Fruit fly (Drosophila melanogaster) S2 (cell line): ENCODE measurements around the gene Tep2.

Source experiments
- CG8478 ChIP-seq: fragments of >200 bp; optimal IDR thresholded peaks from 2 replicates; lab custom pipeline; 2018
- CTCF ChIP-seq, 2 experiments: fragments of >200 bp; optimal IDR thresholded peaks; 2 replicates each; lab custom pipeline; 2018

Gene Tep2

DNA sequence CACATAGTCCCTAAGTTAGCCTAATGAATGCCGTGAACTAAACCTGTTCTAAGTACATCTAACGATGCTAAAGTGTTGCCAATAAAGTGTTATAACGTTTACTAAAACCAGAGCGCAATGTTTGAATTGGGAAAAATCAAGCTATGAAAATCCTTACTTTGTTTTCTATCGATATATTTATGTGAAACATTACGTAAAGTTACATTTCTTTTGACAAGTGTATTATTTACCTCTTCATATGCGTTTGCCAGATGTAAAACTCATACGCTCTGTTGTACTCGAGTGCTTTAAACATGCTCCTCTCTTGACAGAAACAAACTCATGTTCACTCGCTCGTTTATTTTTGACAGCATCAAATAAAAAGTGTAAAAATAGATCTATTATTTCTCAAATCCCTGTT, 9.2 kb upstream of the Tep2 start, which contains the start of gene Ntl:
Gene Ntl, plus strand, starts transcription at position 301 of the 400 bp plus-strand sequence.
- TF ChIP-seq CTCF (optimal IDR thresholded peaks at IDR 0.05; lab: Kevin White, UChicago), result no peak
- TF ChIP-seq CG8478 (lab: Kevin White, UChicago), result no peak

DNA sequence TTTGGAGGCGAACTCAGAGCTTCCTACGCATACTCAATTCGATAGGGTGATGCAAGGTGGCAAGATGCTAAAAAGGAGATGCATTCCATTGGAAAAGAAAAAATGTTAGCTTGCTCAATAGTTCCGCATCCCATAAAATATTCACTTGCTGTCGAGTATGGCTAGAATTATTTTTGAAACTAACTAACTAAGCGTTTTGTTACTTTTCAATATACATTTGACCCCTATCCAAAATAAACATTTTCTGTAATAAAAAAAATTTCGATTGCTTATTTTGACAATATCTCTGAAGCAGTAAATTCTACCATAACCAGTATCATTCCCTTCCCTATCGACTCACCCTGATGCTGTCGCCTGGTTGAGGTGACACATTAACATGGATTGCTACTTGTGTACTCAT, 2.1 kb upstream of the Tep2 start:
- no peak for TF ChIP-seq CTCF (optimal IDR thresholded peaks at IDR 0.05; lab: Kevin White, UChicago)
- no peak for TF ChIP-seq CG8478 (lab: Kevin White, UChicago)

DNA sequence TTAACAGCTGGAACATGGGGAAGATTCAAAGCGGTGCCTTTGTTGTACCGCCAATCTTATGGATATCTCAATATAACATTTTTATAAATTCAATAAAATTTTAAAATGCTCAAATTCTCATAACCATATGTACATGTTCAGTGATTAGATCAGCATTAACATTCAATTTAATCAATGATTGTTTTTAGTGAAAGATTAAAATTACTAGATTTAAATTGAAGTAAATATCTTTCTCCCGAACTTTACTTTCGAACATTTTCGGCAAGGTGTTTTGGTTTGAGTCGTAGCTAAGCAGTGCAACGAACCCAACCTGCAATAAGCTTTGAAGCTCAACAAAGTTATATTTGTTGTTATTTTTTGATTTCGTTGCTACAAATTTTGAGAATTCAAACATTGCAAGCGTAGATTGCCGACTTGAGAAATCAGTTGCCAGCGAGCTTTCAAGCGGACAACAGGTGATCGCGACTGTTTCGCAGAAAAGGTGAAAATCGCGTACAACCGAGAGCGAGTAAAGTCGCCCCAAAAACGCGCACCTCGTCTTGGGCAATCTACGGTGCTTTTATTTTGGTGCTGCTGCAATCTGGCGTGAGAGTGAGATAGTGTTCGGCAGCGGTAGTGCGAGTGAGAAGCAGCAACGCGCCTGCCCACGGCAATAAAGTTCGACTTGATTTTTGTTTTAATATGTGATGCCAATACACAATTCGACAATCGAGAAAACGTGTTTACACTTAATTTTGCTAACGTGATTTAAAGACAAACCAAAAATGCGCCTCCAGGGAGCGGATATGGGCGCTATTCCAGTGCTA, 1.2 kb upstream of the Tep2 start, which contains the start of gene Tep3:
Gene Tep3, plus strand, starts transcription at position 423 of the 806 bp plus-strand sequence.
- TF ChIP-seq CG8478 (lab: Kevin White, UChicago) (no peak), CTCF (optimal IDR thresholded peaks at IDR 0.05; lab: Kevin White, UChicago) (no peak)

DNA sequence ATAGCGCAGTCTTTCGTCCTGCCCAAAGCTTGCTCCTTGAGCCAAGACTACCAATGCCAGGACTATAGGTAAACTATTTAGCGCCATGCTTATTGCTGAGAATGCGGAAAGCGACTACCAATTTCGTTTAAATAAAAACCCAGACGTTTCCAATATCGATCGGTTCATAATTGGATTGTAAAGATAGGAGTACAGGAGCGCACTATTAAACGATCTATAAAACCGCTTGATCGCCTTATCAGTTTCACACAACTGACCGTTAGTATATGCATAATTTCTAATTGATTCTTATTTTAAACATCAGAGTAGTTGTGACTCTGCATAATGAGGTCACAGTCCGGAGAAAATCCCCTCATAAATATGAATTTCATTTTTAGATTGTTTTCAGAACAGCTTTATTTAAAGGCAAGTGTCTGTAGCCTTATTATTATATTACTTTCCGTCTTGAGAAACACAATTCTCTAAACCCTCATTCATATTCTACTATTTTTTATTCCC, 8.8 kb downstream of the Tep2 start, which contains the start of the genes CG7025 and CG43235:
Gene CG7025, minus strand, starts transcription at position 101 of the 498 bp plus-strand sequence.
Gene CG43235, plus strand, starts transcription at position 448 of the 498 bp plus-strand sequence.
- TF ChIP-seq CTCF (optimal IDR thresholded peaks at IDR 0.05; lab: Kevin White, UChicago) (no peak), CG8478 (lab: Kevin White, UChicago) (no peak)

DNA sequence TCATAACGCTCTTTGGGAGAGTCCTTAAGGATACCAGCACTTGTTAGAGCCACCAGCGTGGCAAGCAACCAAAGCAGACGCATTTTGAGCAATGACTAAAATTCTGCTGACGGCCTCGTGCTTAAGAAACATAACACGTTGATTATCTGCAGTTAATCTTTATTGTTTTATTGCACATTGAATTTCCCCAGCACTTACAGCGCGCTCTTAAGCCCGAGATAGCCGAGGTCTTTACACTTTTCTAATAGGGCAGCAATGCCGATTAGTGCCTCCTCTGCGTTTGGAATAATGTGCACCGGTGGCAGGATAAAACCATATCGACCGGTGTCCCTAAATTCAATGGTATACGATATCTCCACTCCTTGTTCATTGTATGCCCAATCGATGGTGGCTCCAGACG, 10.4 kb downstream of the Tep2 start, which contains the start of gene CG18585:
Gene CG18585, minus strand, starts transcription at position 101 of the 400 bp plus-strand sequence.
- no peak for TF ChIP-seq CG8478 (lab: Kevin White, UChicago)
- TF ChIP-seq CTCF (optimal IDR thresholded peaks at IDR 0.05; lab: Kevin White, UChicago), result no peak

DNA sequence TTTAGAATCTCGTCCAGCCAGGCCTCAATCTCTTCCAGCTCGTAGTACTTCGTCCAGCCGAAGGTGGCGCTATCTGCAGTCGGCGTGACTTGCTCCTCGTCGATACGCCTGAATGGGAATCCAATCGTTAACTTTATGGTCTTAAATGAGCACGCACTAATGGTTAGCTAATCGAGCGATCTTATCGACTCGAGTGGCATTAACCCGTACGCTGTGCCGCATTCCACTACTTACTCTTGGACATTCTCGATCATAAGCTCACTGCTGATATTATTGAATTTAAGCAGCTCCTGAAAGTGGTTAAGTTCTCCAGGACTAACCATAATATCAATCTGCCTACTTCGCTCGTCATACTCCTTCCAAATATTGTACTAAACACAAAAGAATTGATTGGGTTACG, 11.0 kb downstream of the Tep2 start:
- TF ChIP-seq CG8478 (lab: Kevin White, UChicago), result no peak

DNA sequence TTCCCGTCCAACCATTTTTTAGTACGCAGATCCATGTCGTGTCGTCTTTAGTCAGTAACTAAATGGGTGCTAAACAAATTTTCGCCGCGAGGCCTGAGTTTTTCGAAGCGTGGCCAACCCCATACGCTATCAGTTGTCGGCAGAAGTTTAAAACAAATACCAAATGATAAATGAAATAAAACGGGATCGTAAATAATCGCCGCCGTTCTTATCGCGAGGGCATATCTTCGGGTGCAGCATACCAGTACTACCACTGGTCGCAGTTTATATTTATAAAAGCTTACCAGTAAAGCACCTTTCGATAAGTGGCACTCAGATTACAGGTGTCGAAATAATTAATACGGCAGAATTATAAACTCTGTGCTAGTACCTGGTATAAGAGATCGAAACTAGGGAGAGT, 16.1 kb downstream of the Tep2 start:
- TF ChIP-seq CG8478 (lab: Kevin White, UChicago) (no peak), CTCF (optimal IDR thresholded peaks at IDR 0.05; lab: Kevin White, UChicago) (no peak)

DNA sequence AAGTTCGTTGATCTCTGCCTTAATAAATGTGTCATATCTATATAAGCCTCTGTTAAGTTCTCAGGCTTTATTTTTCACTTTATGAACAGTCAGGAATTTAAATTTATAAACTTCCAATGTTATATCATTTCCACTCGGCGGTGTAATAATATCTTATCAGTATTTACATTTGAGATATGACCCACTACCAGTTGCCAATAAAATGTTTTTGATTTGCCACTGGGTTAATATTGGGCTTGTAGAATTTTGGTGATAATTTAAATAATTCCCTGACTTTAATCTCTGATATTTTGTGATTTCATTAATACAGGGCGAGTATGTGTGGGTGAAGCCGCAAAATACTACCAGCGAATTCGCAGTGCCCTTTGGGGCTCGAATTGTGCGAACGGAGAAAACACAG, 21.1 kb downstream of the Tep2 start:
- TF ChIP-seq CG8478 (lab: Kevin White, UChicago) (no peak), CTCF (optimal IDR thresholded peaks at IDR 0.05; lab: Kevin White, UChicago) (no peak)

DNA sequence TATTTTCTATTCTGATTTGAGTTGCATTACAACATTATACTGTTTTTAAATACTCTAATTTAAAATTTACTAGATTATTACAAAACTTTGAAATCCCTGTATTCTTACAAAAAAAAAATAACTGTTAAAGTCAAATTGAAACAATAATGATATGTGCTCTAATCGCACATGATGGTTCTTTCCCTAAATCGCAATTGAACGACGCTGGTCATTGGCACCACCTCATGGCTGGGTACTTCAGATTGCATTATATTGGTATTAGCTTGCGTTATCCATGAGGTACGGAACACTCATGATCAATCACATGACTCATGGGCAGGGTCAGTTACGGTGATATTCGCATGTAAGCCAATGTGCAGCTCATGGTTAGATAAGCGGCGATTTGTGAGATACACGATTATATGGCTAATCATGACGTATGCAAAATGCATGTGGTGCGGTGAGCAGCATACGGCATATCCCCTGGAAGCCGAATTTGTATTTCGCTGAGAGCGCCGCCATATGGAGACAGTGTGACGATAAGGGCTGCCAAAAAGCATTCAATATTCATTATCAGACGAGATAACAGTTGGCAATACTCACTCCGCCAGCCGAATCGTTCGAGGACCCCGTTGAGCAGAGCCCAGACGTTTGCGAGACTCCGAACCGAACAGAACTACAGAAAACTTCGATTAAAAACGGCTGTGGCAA, 23.2 kb downstream of the Tep2 start:
- no peak for TF ChIP-seq CG8478 (lab: Kevin White, UChicago)
- no peak for TF ChIP-seq CTCF (optimal IDR thresholded peaks at IDR 0.05; lab: Kevin White, UChicago)

DNA sequence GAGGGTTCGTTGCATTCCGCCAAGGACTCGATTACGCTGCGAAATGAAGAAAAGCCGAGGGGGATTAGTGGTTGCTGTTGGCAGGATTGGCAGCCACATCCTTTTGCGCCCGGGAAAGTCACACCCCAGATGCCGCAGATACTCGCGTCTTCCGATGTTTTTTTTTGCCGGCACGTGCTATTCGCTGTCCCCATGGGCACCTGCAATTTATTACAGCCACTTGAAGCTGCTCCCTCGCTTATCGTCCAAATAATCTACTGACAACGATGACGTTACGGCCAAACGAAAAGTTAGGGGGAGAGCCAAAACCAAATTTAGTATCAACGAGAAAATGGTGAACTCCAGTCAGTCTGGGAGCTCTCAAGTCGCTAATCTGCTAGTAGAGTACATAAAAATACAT, 24.4 kb downstream of the Tep2 start:
- TF ChIP-seq CG8478 (lab: Kevin White, UChicago), result no peak
- no peak for TF ChIP-seq CTCF (optimal IDR thresholded peaks at IDR 0.05; lab: Kevin White, UChicago)

DNA sequence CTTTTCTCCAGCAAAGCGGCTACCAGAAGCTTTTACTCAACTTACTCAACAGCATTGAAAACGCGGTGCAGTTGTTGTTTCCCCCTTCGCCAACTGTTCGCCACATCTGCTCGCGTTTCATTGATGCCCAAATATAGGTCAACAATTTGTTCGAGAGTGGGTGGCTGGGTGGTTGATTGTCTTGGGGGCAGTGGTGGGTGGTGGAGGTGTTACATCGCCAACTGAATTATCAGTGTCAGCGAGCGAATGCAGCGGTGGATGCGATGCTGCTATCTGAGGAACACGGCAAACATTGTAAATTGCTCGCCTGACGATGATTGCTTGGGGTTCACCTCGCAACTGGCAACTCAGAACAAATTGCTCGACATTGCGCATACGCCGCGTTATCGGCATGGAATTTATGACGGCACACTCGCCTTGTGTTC, 25.6 kb downstream of the Tep2 start:
- no peak for TF ChIP-seq CG8478 (lab: Kevin White, UChicago)
- no peak for TF ChIP-seq CTCF (optimal IDR thresholded peaks at IDR 0.05; lab: Kevin White, UChicago)

DNA sequence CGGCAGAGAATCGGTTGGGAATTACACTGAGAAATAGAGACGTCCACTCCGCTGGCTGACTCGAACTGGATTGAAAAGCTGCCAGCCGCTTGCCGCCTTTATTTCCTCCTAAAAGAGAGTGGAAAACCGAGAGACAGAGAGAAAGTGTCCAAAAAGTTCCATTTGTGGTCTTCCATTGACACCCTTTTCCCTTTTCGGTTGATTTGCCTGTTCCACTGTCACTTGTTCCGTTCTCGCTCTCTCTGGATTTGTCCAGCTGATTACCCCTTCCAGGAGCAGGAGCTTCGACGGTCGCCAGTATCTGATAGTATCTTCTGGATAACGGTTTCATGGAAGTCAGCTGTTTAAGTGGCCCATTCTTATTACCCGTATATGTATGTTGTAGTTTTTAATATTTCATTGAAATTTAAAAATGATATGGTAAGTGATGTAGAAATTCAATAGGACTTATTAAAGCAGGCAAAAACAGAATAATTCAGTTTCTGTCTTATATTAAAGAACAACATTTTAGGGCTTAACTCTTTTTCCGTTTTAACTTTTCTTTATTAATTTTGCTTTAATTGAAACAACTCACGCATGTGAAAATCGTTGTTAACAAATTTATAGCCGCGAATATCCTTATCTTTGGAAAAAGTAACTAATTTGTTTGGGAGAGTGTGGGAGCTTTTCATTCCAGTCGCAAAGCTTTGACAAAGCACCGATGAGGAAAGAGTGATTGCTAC, 26.2 kb downstream of the Tep2 start, which contains the start of gene Slob:
Gene Slob, minus strand, starts transcription at position 51 of the 722 bp plus-strand sequence.
- TF ChIP-seq CTCF (optimal IDR thresholded peaks at IDR 0.05; lab: Kevin White, UChicago) (no peak), CG8478 (lab: Kevin White, UChicago) (no peak)

DNA sequence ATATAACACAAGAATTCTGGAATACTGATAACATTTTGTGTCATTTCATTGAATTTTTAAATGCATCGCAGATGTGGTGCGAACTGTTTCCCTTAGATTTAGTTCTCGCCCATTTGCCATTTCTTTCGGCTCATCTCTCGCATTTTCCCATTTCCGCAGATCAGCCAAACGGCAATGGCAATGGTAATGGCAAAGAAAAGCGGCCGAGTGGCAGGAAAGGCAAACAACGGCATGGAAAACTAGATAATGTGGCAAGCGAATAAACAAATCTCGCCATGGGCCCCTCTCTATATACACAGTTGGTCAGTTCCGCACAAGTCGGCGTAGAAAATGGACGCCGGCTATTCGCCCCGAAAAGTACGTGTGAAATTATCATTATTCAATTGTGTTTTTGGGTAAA, 35.7 kb downstream of the Tep2 start, which contains the start of gene Myo28B1:
Gene Myo28B1, plus strand, starts transcription at position 301 of the 400 bp plus-strand sequence.
- TF ChIP-seq CG8478 (lab: Kevin White, UChicago), result no peak
- TF ChIP-seq CTCF (optimal IDR thresholded peaks at IDR 0.05; lab: Kevin White, UChicago), result no peak

DNA sequence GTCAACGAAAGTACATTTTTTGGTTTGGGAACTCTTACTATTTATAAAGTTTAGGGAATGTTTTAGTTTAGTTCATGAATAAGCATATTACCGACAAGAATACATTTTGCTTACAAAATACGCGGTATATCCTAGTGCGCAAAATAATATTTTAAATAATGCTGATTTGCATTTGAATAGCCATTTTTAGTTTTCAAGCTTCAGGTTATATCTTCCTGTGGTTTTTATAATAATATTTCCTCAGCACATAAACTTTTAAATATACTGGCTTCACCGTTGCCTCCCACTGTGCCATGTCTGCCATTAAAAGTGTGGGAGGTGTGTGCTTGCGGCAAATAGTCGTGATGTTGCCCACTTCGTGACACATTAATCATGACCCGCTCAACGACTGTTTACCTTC, 41.3 kb downstream of the Tep2 start:
- TF ChIP-seq CG8478 (lab: Kevin White, UChicago), result no peak
- TF ChIP-seq CTCF (optimal IDR thresholded peaks at IDR 0.05; lab: Kevin White, UChicago), result no peak
